Fruit fly (Drosophila melanogaster): Measurements from ENCODE around the gene Ssu72.

dm6 chrX:19675662-19676061 lies 11.3 kb downstream of the Ssu72 start, which contains the start of gene et:
- no peak for TF ChIP-seq h (optimal IDR thresholded peaks at IDR 0.05)
- no peak for TF ChIP-seq psq (optimal IDR thresholded peaks at IDR 0.05)
- TF ChIP-seq Sin3A (optimal IDR thresholded peaks at IDR 0.05) = no peak
